Fruit fly (Drosophila melanogaster): ENCODE measurements around the gene CG10208.

dm6 chr3R:23780757-23781156, 6.8 kb upstream of the CG10208 start:
- TF ChIP-seq insv (optimal IDR thresholded peaks at IDR 0.05) (no peak), ttk (optimal IDR thresholded peaks at IDR 0.05) (no peak), Sin3A (optimal IDR thresholded peaks at IDR 0.05) (no peak), psq (optimal IDR thresholded peaks at IDR 0.05) (no peak)
